Fruit fly (Drosophila melanogaster) whole organism, prepupa: Measurements from ENCODE around the gene CG1542.
A peak's percentile ranks its signal among the peaks of the same experiment; 100 is the strongest.

Experiments used
- Blimp-1 ChIP-seq: fragments of 200-800 bp; sonication (Bioruptor generic); optimal IDR thresholded peaks from 3 replicates; lab custom pipeline; 2017; ENCODE audit warnings: missing biosample characterization, missing genetic modification characterization, mild to moderate bottlenecking, moderate library complexity, missing genetic modification reagents
- CG10631 ChIP-seq: fragments of 200-800 bp; sonication (Bioruptor generic); optimal IDR thresholded peaks from 2 replicates; lab custom pipeline; 2016; ENCODE audit warnings: missing biosample characterization, missing genetic modification characterization
- CG10669 ChIP-seq: fragments of 200-800 bp; sonication (Bioruptor generic); optimal IDR thresholded peaks from 3 replicates; lab custom pipeline; 2018; ENCODE audit warnings: missing biosample characterization, mild to moderate bottlenecking, missing genetic modification characterization, moderate library complexity
- CG11294 ChIP-seq: fragments of 200-800 bp; sonication (Bioruptor generic); IDR thresholded peaks from 2 replicates; pipeline ENCODE4 v1.3.6; 2022; ENCODE audit warnings: missing biosample characterization, missing genetic modification characterization
- CG11762 ChIP-seq: fragments of 200-800 bp; sonication (Bioruptor generic); optimal IDR thresholded peaks from 3 replicates; lab custom pipeline; 2016; ENCODE audit warnings: missing biosample characterization, missing genetic modification characterization; ENCODE audit not compliant: insufficient read depth
- CG11902 ChIP-seq: fragments of 200-800 bp; sonication (Bioruptor generic); optimal IDR thresholded peaks from 3 replicates; lab custom pipeline; 2016; ENCODE audit warnings: missing biosample characterization, missing genetic modification characterization
- CG15336 ChIP-seq: fragments of 200-800 bp; sonication (Bioruptor generic); IDR thresholded peaks from 2 replicates; pipeline ENCODE4 v1.3.6; 2022; ENCODE audit warnings: missing biosample characterization, missing genetic modification characterization
- CG1621 ChIP-seq: fragments of 200-800 bp; sonication (Bioruptor generic); optimal IDR thresholded peaks from 3 replicates; lab custom pipeline; 2018; ENCODE audit warnings: missing biosample characterization, mild to moderate bottlenecking, missing genetic modification characterization
- CG16779 ChIP-seq: fragments of 200-800 bp; sonication (Bioruptor generic); optimal IDR thresholded peaks from 3 replicates; lab custom pipeline; 2017; ENCODE audit warnings: missing biosample characterization, mild to moderate bottlenecking, missing genetic modification characterization
- CG3919 ChIP-seq: fragments of 200-800 bp; sonication (Bioruptor generic); optimal IDR thresholded peaks from 3 replicates; lab custom pipeline; 2016; ENCODE audit warnings: missing biosample characterization, missing genetic modification characterization
- CG6163 ChIP-seq: fragments of 200-800 bp; sonication (Bioruptor generic); IDR thresholded peaks from 3 replicates; pipeline ENCODE4 v1.3.6; 2022; ENCODE audit warnings: missing biosample characterization, missing genetic modification characterization
- CG6276 ChIP-seq: fragments of 200-800 bp; sonication (Bioruptor generic); optimal IDR thresholded peaks from 2 replicates; lab custom pipeline; 2017; ENCODE audit warnings: missing biosample characterization, mild to moderate bottlenecking, missing genetic modification characterization
- CG6792 ChIP-seq: fragments of 200-800 bp; sonication (Bioruptor generic); optimal IDR thresholded peaks from 3 replicates; lab custom pipeline; 2016; ENCODE audit warnings: missing biosample characterization, missing genetic modification characterization
- CG6854 ChIP-seq: fragments of 200-800 bp; sonication (Bioruptor generic); optimal IDR thresholded peaks from 2 replicates; lab custom pipeline; 2017; ENCODE audit warnings: missing biosample characterization, mild to moderate bottlenecking, missing genetic modification characterization
- CG7368 ChIP-seq: fragments of 200-800 bp; sonication (Bioruptor generic); optimal IDR thresholded peaks from 3 replicates; lab custom pipeline; 2016; ENCODE audit warnings: missing biosample characterization, missing genetic modification characterization
- CG8119 ChIP-seq: fragments of 200-800 bp; sonication (Bioruptor generic); IDR thresholded peaks from 3 replicates; pipeline ENCODE4 v1.3.6; 2022; ENCODE audit warnings: missing biosample characterization, missing genetic modification characterization
- CG8632 ChIP-seq: fragments of 200-800 bp; sonication (Bioruptor generic); optimal IDR thresholded peaks from 3 replicates; lab custom pipeline; 2016; ENCODE audit warnings: missing biosample characterization, missing genetic modification characterization
- CG9139 ChIP-seq: fragments of 200-800 bp; sonication (Bioruptor generic); optimal IDR thresholded peaks from 3 replicates; lab custom pipeline; 2017; ENCODE audit warnings: missing biosample characterization, mild to moderate bottlenecking, missing genetic modification characterization
- Ets96B ChIP-seq: fragments of 200-800 bp; optimal IDR thresholded peaks from 2 replicates; lab custom pipeline; 2019; ENCODE audit warnings: missing biosample characterization, mild to moderate bottlenecking, missing genetic modification characterization, moderate library complexity
- Hr38 ChIP-seq: sonication (Bioruptor generic); optimal IDR thresholded peaks from 2 replicates; lab custom pipeline; 2016; ENCODE audit warnings: missing biosample characterization, missing genetic modification characterization
- Hr4 ChIP-seq: fragments of 200-800 bp; sonication (Bioruptor generic); optimal IDR thresholded peaks from 3 replicates; lab custom pipeline; 2016; ENCODE audit warnings: missing biosample characterization, missing genetic modification characterization
- Lpt ChIP-seq: fragments of 200-800 bp; sonication (Bioruptor generic); optimal IDR thresholded peaks from 3 replicates; lab custom pipeline; 2016; ENCODE audit warnings: missing biosample characterization, missing genetic modification characterization
- Met ChIP-seq: fragments of 200-800 bp; sonication (Bioruptor generic); optimal IDR thresholded peaks from 3 replicates; lab custom pipeline; 2016; ENCODE audit warnings: missing biosample characterization, missing genetic modification characterization
- OdsH ChIP-seq: fragments of 200-800 bp; sonication (Bioruptor generic); optimal IDR thresholded peaks from 3 replicates; lab custom pipeline; 2016; ENCODE audit warnings: missing biosample characterization, missing genetic modification characterization
- Sox102F ChIP-seq: fragments of 200-800 bp; sonication (Bioruptor generic); optimal IDR thresholded peaks from 2 replicates; lab custom pipeline; 2016; ENCODE audit warnings: missing biosample characterization, mild to moderate bottlenecking, missing genetic modification characterization
- Sox14 ChIP-seq: fragments of 200-800 bp; sonication (Bioruptor generic); optimal IDR thresholded peaks from 3 replicates; lab custom pipeline; 2016; ENCODE audit warnings: missing biosample characterization, missing genetic modification characterization
- Sox15 ChIP-seq: fragments of 200-800 bp; sonication (Bioruptor generic); optimal IDR thresholded peaks from 3 replicates; lab custom pipeline; 2016; ENCODE audit warnings: missing biosample characterization, missing genetic modification characterization
- achi ChIP-seq: fragments of 200-800 bp; sonication (Bioruptor generic); optimal IDR thresholded peaks from 3 replicates; lab custom pipeline; 2016; ENCODE audit warnings: missing biosample characterization, missing genetic modification characterization
- acj6 ChIP-seq: fragments of 200-800 bp; sonication (Bioruptor generic); optimal IDR thresholded peaks from 3 replicates; lab custom pipeline; 2016; ENCODE audit warnings: missing biosample characterization, missing genetic modification characterization
- dac ChIP-seq: fragments of 200-800 bp; sonication (Bioruptor generic); optimal IDR thresholded peaks from 2 replicates; lab custom pipeline; 2017; ENCODE audit warnings: missing biosample characterization, mild to moderate bottlenecking, missing genetic modification characterization
- dsx ChIP-seq: fragments of 200-800 bp; optimal IDR thresholded peaks from 3 replicates; lab custom pipeline; 2019; ENCODE audit warnings: missing biosample characterization, mild to moderate bottlenecking, missing genetic modification characterization, moderate library complexity; ENCODE audit not compliant: poor library complexity, severe bottlenecking
- esn ChIP-seq: fragments of 200-800 bp; sonication (Bioruptor generic); optimal IDR thresholded peaks from 2 replicates; lab custom pipeline; 2016; ENCODE audit warnings: missing biosample characterization, mild to moderate bottlenecking, missing genetic modification characterization, moderate library complexity
- fd85E ChIP-seq: fragments of 200-800 bp; sonication (Bioruptor generic); optimal IDR thresholded peaks from 3 replicates; lab custom pipeline; 2016; ENCODE audit warnings: missing biosample characterization, missing genetic modification characterization
- fkh ChIP-seq: fragments of 200-800 bp; sonication (Bioruptor generic); optimal IDR thresholded peaks from 3 replicates; lab custom pipeline; 2017; ENCODE audit warnings: missing biosample characterization, mild to moderate bottlenecking, missing genetic modification characterization, moderate library complexity
- lz ChIP-seq: fragments of 200-800 bp; sonication (Bioruptor generic); optimal IDR thresholded peaks from 3 replicates; lab custom pipeline; 2016; ENCODE audit warnings: missing biosample characterization, missing genetic modification characterization
- net ChIP-seq: fragments of 200-800 bp; sonication (Bioruptor generic); optimal IDR thresholded peaks from 3 replicates; lab custom pipeline; 2016; ENCODE audit warnings: missing biosample characterization, missing genetic modification characterization
- pdm3 ChIP-seq: fragments of 200-800 bp; sonication (Bioruptor generic); optimal IDR thresholded peaks from 3 replicates; lab custom pipeline; 2016; ENCODE audit warnings: missing biosample characterization, missing genetic modification characterization
- salr ChIP-seq, 2 experiments: fragments of 200-800 bp; sonication (Bioruptor generic); optimal IDR thresholded peaks; 3 replicates each; lab custom pipeline; 2016 to 2018; ENCODE audit warnings: missing biosample characterization in 2 of 2, missing genetic modification characterization in 2 of 2, mild to moderate bottlenecking in 1 of 2
- spab ChIP-seq: fragments of 200-800 bp; sonication (Bioruptor generic); optimal IDR thresholded peaks from 2 replicates; lab custom pipeline; 2017; ENCODE audit warnings: missing biosample characterization, mild to moderate bottlenecking, missing genetic modification characterization, missing genetic modification reagents
- ss ChIP-seq, 2 experiments: fragments of 200-800 bp; sonication (Bioruptor generic); optimal IDR thresholded peaks; 2 replicates in 1 of 2; 3 replicates in 1 of 2; lab custom pipeline; 2017 to 2018; ENCODE audit warnings: mild to moderate bottlenecking in 2 of 2, missing biosample characterization in 2 of 2, missing genetic modification characterization in 2 of 2, moderate library complexity in 1 of 2
- topi ChIP-seq: fragments of 200-800 bp; sonication (Bioruptor generic); optimal IDR thresholded peaks from 3 replicates; lab custom pipeline; 2016; ENCODE audit warnings: missing biosample characterization, missing genetic modification characterization
- vri ChIP-seq: fragments of 200-800 bp; sonication (Bioruptor generic); optimal IDR thresholded peaks from 3 replicates; lab custom pipeline; 2016; ENCODE audit warnings: missing biosample characterization, mild to moderate bottlenecking, missing genetic modification characterization

CG1542 gene

DNA sequence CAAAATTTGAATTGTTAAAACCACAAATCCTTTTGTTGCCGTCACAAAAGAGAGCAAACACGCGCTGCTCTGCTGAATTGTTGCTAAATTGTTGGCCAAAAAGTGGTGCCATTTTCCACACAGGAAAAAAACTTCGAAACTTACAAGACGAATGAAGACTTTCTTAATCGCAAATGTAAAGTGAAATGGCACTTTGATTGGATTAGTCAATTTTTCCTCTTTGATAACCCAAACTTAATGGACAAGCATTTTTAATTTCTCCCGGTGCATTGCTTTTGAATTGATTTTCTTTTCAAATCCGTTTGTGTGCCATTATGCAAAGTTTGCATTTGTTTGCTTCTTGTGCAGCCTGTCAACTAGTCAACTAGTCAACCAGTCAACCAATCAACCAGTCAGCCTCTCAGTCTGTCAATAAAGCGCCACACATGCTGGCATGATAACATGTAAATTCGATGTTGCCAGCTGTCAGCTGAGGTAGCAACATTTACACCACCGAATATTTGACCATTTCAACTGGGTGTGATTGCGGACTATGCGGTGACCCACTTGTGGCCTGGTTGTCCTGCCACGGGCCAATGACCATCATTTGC lies 29.9 kb downstream of the CG1542 start (continued):
- no peak for TF ChIP-seq esn (GFP tag; lab: Kevin White, UChicago)
- peak; percentile 63; the same call in 1 of the 3 replicates for TF ChIP-seq CG8119 (GFP tag; lab: Robert Waterston, UW)
- TF ChIP-seq CG15336 (GFP tag; lab: Robert Waterston, UW) = peak; percentile 82
- 0 out of 2 replicates have a peak, but pooled peaks have one; percentile 6 for TF ChIP-seq CG11294 (GFP tag; lab: Robert Waterston, UW)
- TF ChIP-seq achi (GFP tag; lab: Kevin White, UChicago) = peak; percentile 11
- no peak for TF ChIP-seq CG1621 (tag; lab: Kevin White, UChicago)
- TF ChIP-seq dac (GFP tag; lab: Kevin White, UChicago) = peak; percentile 46
- no peak for TF ChIP-seq Sox14
- TF ChIP-seq OdsH (GFP tag; lab: Kevin White, UChicago) = peak; percentile 47
- peak; percentile 80 for TF ChIP-seq Hr4 (GFP tag; lab: Kevin White, UChicago)
- TF ChIP-seq lz (GFP tag; lab: Kevin White, UChicago) = no peak
- no peak for TF ChIP-seq acj6 (GFP tag; lab: Kevin White, UChicago)
- TF ChIP-seq CG6163 (GFP tag; lab: Robert Waterston, UW) = peak; percentile 63
- TF ChIP-seq CG10631 (GFP tag; lab: Kevin White, UChicago) = no peak
- no peak for TF ChIP-seq topi (GFP tag; lab: Kevin White, UChicago)
- TF ChIP-seq CG16779 (tag; lab: Kevin White, UChicago) = no peak
- no peak for TF ChIP-seq CG9139 (GFP tag; lab: Kevin White, UChicago)
- no peak for TF ChIP-seq fd85E
- no peak for TF ChIP-seq spab (GFP tag; lab: Kevin White, UChicago)
- TF ChIP-seq CG3919 (GFP tag; lab: Kevin White, UChicago) = peak; percentile 29
- no peak for TF ChIP-seq Sox102F (GFP tag; lab: Kevin White, UChicago)
- peak; percentile 55 for TF ChIP-seq Lpt (GFP tag; lab: Kevin White, UChicago)
- TF ChIP-seq Met (GFP tag; lab: Kevin White, UChicago) = no peak
- no peak for TF ChIP-seq Hr38 (GFP tag; lab: Kevin White, UChicago)
- TF ChIP-seq, all 60 proteins: peak for 18

dm6 chr3R:31245785-31246184 lies 32.5 kb downstream of the CG1542 start:
- TF ChIP-seq CG6854 (GFP tag; lab: Kevin White, UChicago) (peak; percentile 4), Ets96B (tag; lab: Kevin White, UChicago) (no peak), Blimp-1 (GFP tag; lab: Kevin White, UChicago) (peak; percentile 77)

- TF ChIP-seq fkh (GFP tag; lab: Kevin White, UChicago) (no peak), CG15336 (GFP tag; lab: Robert Waterston, UW) (peak; percentile 33), lz (GFP tag; lab: Kevin White, UChicago) (peak; percentile 72), spab (GFP tag; lab: Kevin White, UChicago) (no peak), net (GFP tag; lab: Kevin White, UChicago) (peak; percentile 62), CG8632 (GFP tag; lab: Kevin White, UChicago) (peak; percentile 73), Sox14 (peak; percentile 51), CG11902 (GFP tag; lab: Kevin White, UChicago) (peak; percentile 65), vri (GFP tag; lab: Kevin White, UChicago) (no peak), OdsH (GFP tag; lab: Kevin White, UChicago) (peak; percentile 68), esn (GFP tag; lab: Kevin White, UChicago) (peak; percentile 80), CG6854 (GFP tag; lab: Kevin White, UChicago) (peak; percentile 31), CG3919 (GFP tag; lab: Kevin White, UChicago) (peak; percentile 76), CG11762 (GFP tag; lab: Kevin White, UChicago) (peak; percentile 53), Hr38 (GFP tag; lab: Kevin White, UChicago) (no peak), dac (GFP tag; lab: Kevin White, UChicago) (peak; percentile 12), dsx (GFP tag; lab: Kevin White, UChicago) (no peak), CG10669 (no peak), Met (GFP tag; lab: Kevin White, UChicago) (peak; percentile 82), pdm3 (GFP tag; lab: Kevin White, UChicago) (peak; percentile 69), Lpt (GFP tag; lab: Kevin White, UChicago) (peak; percentile 6), Hr4 (GFP tag; lab: Kevin White, UChicago) (peak; percentile 32), CG6276 (GFP tag; lab: Kevin White, UChicago) (peak; percentile 81), CG1621 (tag; lab: Kevin White, UChicago) (no peak), Sox15 (GFP tag; lab: Kevin White, UChicago) (peak; percentile 43), CG6163 (GFP tag; lab: Robert Waterston, UW) (peak; percentile 74), CG7368 (peak; percentile 68), achi (GFP tag; lab: Kevin White, UChicago) (peak; percentile 73), CG6792 (peak; percentile 82), CG11294 (GFP tag; lab: Robert Waterston, UW) (no peak), salr (GFP tag; optimal IDR thresholded peaks at IDR 0.05; lab: Kevin White, UChicago) (no peak), ss (GFP tag; optimal IDR thresholded peaks at IDR 0.05; lab: Kevin White, UChicago) (no peak)
Measured at dm6 chr3R:31247281-31247995, 34.2 kb downstream of the CG1542 start.
